Worm (Caenorhabditis elegans) whole organism, L4/young adult: ENCODE data around the gene F01D4.5.
A peak's percentile ranks its signal among the peaks of the same experiment; 100 is the strongest.

ENCODE experiments used
- W03F9.2 ChIP-seq: fragments of 150-350 bp; optimal IDR thresholded peaks from 2 replicates; lab custom pipeline; 2014; ENCODE audit warnings: missing biosample characterization, missing genetic modification characterization
- dao-5 ChIP-seq: sonication (generic microtip); optimal IDR thresholded peaks from 2 replicates; lab custom pipeline; 2016; ENCODE audit warnings: missing genotype, missing genetic modification characterization, moderate library complexity, missing compliant biosample characterization
- him-1 ChIP-seq: sonication (generic microtip); optimal IDR thresholded peaks from 2 replicates; lab custom pipeline; 2016; ENCODE audit warnings: missing genotype, missing genetic modification reagents, missing genetic modification characterization, missing compliant biosample characterization

F01D4.5 gene

ce11 chrIV:10483607-10484117 is at the start of gene F01D4.5, which contains the start of gene ced-5:
Gene F01D4.5 (minus strand): TSS chrIV:10483657.
Gene ced-5 (plus strand): TSS chrIV:10484110.
- TF ChIP-seq W03F9.2 (tag; lab: Kevin White, UChicago) = peak; percentile 95
- TF ChIP-seq him-1 (tag; lab: Kevin White, UChicago) = peak; percentile 47
- TF ChIP-seq dao-5 = no peak

- peak; percentile 6 for TF ChIP-seq him-1 (tag; lab: Kevin White, UChicago)
- no peak for TF ChIP-seq dao-5
- no peak for TF ChIP-seq W03F9.2 (tag; lab: Kevin White, UChicago)
Measured at ce11 chrIV:10530648-10531047, 47.2 kb upstream of the F01D4.5 start, which contains the start of gene T07G12.2. Gene T07G12.2 (plus strand): TSS chrIV:10530709.

- no peak for TF ChIP-seq dao-5
- TF ChIP-seq W03F9.2 (tag; lab: Kevin White, UChicago) = no peak
- TF ChIP-seq him-1 (tag; lab: Kevin White, UChicago) = no peak
Measured at ce11 chrIV:10524095-10524829, 40.8 kb upstream of the F01D4.5 start, which contains the start of gene C02F4.5. Gene C02F4.5 (minus strand): TSS chrIV:10524145.

- TF ChIP-seq him-1 (tag; lab: Kevin White, UChicago) (no peak), dao-5 (no peak), W03F9.2 (tag; lab: Kevin White, UChicago) (no peak)
Measured at ce11 chrIV:10521106-10521505, 37.6 kb upstream of the F01D4.5 start, which contains the start of gene cal-4. Gene cal-4 (plus strand): TSS chrIV:10521406.

- no peak for TF ChIP-seq W03F9.2 (tag; lab: Kevin White, UChicago)
- TF ChIP-seq him-1 (tag; lab: Kevin White, UChicago) = no peak
Measured at ce11 chrIV:10518652-10519051, 35.2 kb upstream of the F01D4.5 start.

- TF ChIP-seq him-1 (tag; lab: Kevin White, UChicago) = no peak
- TF ChIP-seq W03F9.2 (tag; lab: Kevin White, UChicago) = no peak
- no peak for TF ChIP-seq dao-5
Measured at ce11 chrIV:10515128-10515527, 31.7 kb upstream of the F01D4.5 start, which contains the start of gene C02F4.4. Gene C02F4.4 (minus strand): TSS chrIV:10515228.

ce11 chrIV:10513266-10513665 is 29.8 kb upstream of the F01D4.5 start:
- no peak for TF ChIP-seq W03F9.2 (tag; lab: Kevin White, UChicago)
- TF ChIP-seq him-1 (tag; lab: Kevin White, UChicago) = no peak
- no peak for TF ChIP-seq dao-5

ce11 chrIV:10512752-10513151 is 29.3 kb upstream of the F01D4.5 start:
- no peak for TF ChIP-seq dao-5
- no peak for TF ChIP-seq him-1 (tag; lab: Kevin White, UChicago)
- TF ChIP-seq W03F9.2 (tag; lab: Kevin White, UChicago) = no peak

- TF ChIP-seq dao-5 (no peak), W03F9.2 (tag; lab: Kevin White, UChicago) (no peak), him-1 (tag; lab: Kevin White, UChicago) (no peak)
Measured at ce11 chrIV:10511432-10511831, 28.0 kb upstream of the F01D4.5 start.

- TF ChIP-seq him-1 (tag; lab: Kevin White, UChicago) (peak; percentile 14), dao-5 (no peak), W03F9.2 (tag; lab: Kevin White, UChicago) (no peak)
Measured at ce11 chrIV:10507586-10507985, 24.1 kb upstream of the F01D4.5 start.

ce11 chrIV:10506016-10506415 is 22.6 kb upstream of the F01D4.5 start:
- no peak for TF ChIP-seq him-1 (tag; lab: Kevin White, UChicago)
- no peak for TF ChIP-seq W03F9.2 (tag; lab: Kevin White, UChicago)
- TF ChIP-seq dao-5 = no peak

ce11 chrIV:10505016-10505415 is 21.6 kb upstream of the F01D4.5 start:
- TF ChIP-seq him-1 (tag; lab: Kevin White, UChicago) (no peak), W03F9.2 (tag; lab: Kevin White, UChicago) (no peak), dao-5 (no peak)

ce11 chrIV:10503750-10504232 is 20.3 kb upstream of the F01D4.5 start:
- TF ChIP-seq him-1 (tag; lab: Kevin White, UChicago) (peak; percentile 70), dao-5 (no peak)

ce11 chrIV:10502345-10502744 is 18.9 kb upstream of the F01D4.5 start:
- TF ChIP-seq dao-5 (no peak), W03F9.2 (tag; lab: Kevin White, UChicago) (peak; percentile 4)
